Worm (Caenorhabditis elegans): ENCODE data around the gene F10E9.1.

DNA sequence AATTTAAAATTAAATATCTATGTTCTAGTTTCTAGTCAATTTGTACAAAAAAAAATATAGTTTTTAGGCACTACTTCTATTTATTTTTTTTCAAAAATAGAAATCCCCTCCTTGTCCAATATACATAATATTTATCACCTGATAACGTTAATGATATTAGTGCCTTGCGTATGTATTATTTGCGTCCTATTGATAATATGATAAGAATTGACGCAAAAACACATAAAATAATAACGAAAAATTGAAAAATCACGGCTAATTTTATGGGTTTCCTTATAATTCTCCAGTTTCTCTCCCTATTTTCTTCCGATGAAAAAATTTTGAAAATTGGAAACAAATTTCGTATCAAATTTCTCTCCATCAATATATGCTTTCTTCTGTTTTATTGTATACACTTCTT, 23.2 kb upstream of the F10E9.1 start:
- TF ChIP-seq flt-1 (GFP tag; IDR thresholded peaks at IDR 0.05) = no peak
- no peak for TF ChIP-seq ztf-29 (GFP tag; IDR thresholded peaks at IDR 0.05)
- no peak for TF ChIP-seq ztf-23 (GFP tag; IDR thresholded peaks at IDR 0.05)
- TF ChIP-seq ref-1 (GFP tag; conservative IDR thresholded peaks at IDR 0.05) = no peak
- no peak for TF ChIP-seq med-1 (GFP tag; optimal IDR thresholded peaks at IDR 0.05; ENCODE audit: insufficient read depth)
- TF ChIP-seq klf-2 (GFP tag; conservative IDR thresholded peaks at IDR 0.05) = no peak
- TF ChIP-seq T22C8.4 (GFP tag; IDR thresholded peaks at IDR 0.05) = no peak
- TF ChIP-seq cog-1 (tag; optimal IDR thresholded peaks at IDR 0.05) = no peak

Data from whole organism, midembryonic.